Fruit fly (Drosophila melanogaster): ENCODE results near the gene MED21.

Gene MED21

DNA sequence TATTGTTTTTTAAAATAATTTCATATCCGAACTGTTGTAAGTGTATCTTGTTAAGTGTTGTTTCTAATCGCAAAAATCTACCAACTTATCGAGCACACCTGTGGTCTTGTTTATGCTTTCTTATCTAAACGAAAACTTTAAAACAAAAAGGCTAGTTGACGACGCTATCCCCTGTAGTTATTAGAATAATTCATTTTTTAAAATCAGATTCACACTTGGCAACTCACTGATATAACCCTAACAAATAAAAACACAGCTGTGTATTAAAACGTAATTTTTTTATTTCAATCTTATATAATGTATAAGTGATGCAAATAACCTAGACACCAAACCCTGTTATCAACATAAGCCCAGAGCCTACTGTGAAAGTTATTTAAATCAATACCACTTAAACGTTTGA lies 8.0 kb downstream of the MED21 start:
- TF ChIP-seq N (GFP tag; optimal IDR thresholded peaks at IDR 0.05) = peak; percentile 22
- no peak for TF ChIP-seq Dif (GFP tag; optimal IDR thresholded peaks at IDR 0.05; ENCODE audit: partially characterized antibody)

DNA sequence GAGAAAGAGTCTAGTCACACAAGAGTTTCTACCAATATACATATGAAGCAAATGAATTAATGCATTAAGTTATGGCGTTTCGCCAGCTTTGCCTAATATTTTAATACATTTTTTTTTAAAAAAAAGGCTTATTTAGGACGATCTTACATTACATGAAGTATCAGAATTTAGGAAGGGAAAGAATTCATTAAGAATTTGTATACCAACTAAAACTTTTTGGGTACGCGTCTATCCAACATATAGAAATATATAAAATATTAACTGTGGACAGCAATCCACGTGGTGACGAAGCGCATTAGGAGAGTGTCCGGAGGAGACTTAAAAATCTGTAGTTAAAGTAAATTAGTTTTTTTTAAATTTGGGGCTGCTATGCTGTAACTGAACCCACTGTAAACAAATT lies 8.5 kb downstream of the MED21 start, which contains the start of gene Set1:
Set1 (plus strand) TSS at position 301 of the 400 bp plus-strand sequence.
- no peak for TF ChIP-seq Sp1 (GFP tag; optimal IDR thresholded peaks at IDR 0.05)
- TF ChIP-seq usp (GFP tag; optimal IDR thresholded peaks at IDR 0.05) = no peak

Measured in whole organism, wandering third instar larva.